Worm (Caenorhabditis elegans) whole organism, early embryonic: ENCODE measurements around the gene Y39B6A.7.

Experiments used
- F13C5.2 ChIP-seq: sonication (generic microtip); optimal IDR thresholded peaks from 2 replicates; lab custom pipeline; 2017; ENCODE audit warnings: mild to moderate bottlenecking, missing genetic modification characterization, inconsistent platforms, missing compliant biosample characterization
- aly-1 ChIP-seq: sonication (generic microtip); optimal IDR thresholded peaks from 2 replicates; lab custom pipeline; 2016; ENCODE audit warnings: missing genetic modification characterization, missing compliant biosample characterization
- ama-1 ChIP-seq: fragments of 150-350 bp; optimal IDR thresholded peaks from 2 replicates; lab custom pipeline; 2014
- ets-7 ChIP-seq: sonication (generic microtip); optimal IDR thresholded peaks from 2 replicates; lab custom pipeline; 2016; ENCODE audit warnings: missing genotype, missing genetic modification characterization, missing compliant biosample characterization
- flt-1 ChIP-seq: fragments of 200-800 bp; sonication (Bioruptor generic); IDR thresholded peaks from 2 replicates; pipeline ENCODE4 v1.3.6; 2022; ENCODE audit warnings: missing genetic modification characterization, missing compliant biosample characterization
- hmbx-1 ChIP-seq: sonication (generic microtip); optimal IDR thresholded peaks from 2 replicates; lab custom pipeline; 2016; ENCODE audit warnings: mild to moderate bottlenecking, missing genetic modification characterization, missing compliant biosample characterization
- hmg-4 ChIP-seq: fragments of 200-800 bp; sonication (Bioruptor generic); optimal IDR thresholded peaks from 2 replicates; lab custom pipeline; 2018; ENCODE audit warnings: mild to moderate bottlenecking, missing genetic modification characterization, missing compliant biosample characterization
- hnd-1 ChIP-seq: sonication (generic microtip); optimal IDR thresholded peaks from 2 replicates; lab custom pipeline; 2016; ENCODE audit warnings: missing genetic modification characterization, missing compliant biosample characterization
- pes-1 ChIP-seq: fragments of 200-800 bp; sonication (Bioruptor generic); IDR thresholded peaks from 2 replicates; pipeline ENCODE4 v1.3.6; 2022; ENCODE audit warnings: missing genetic modification reagents, missing genetic modification characterization, missing compliant biosample characterization
- sea-1 ChIP-seq: fragments of 200-800 bp; sonication (Bioruptor generic); conservative IDR thresholded peaks from 2 replicates; pipeline ENCODE4 v1.3.6; 2022; ENCODE audit warnings: missing genetic modification characterization, missing compliant biosample characterization
- tbx-11 ChIP-seq: fragments of 200-800 bp; sonication (Bioruptor generic); IDR thresholded peaks from 2 replicates; pipeline ENCODE4 v1.3.6; 2022; ENCODE audit warnings: missing genetic modification characterization, missing compliant biosample characterization
- tbx-37 ChIP-seq: fragments of 200-800 bp; sonication (Bioruptor generic); conservative IDR thresholded peaks from 2 replicates; pipeline ENCODE4 v1.3.6; 2022; ENCODE audit warnings: missing genetic modification reagents, missing genetic modification characterization, missing compliant biosample characterization
- tra-4 ChIP-seq: sonication (generic microtip); optimal IDR thresholded peaks from 2 replicates; lab custom pipeline; 2017; ENCODE audit warnings: missing genetic modification characterization, missing compliant biosample characterization

DNA sequence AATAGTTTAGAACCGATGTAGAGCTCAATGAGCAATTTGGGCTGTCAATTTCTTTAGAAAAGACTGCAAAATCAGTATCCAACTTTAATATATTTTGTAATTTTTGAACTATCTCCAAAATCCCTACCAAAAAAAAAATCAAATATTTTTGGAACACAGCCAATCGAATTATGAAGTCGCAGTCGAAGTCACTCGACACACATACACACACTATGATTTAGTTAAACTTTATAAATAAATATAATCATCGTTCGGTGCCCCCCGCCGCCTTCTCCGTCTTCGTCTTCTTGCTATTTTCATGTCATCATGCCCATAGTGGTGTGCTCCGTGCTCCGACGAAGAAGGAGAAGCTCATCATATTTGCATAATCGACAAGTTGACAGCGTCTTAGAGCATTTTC, 28.1 kb upstream of the Y39B6A.7 start:
- TF ChIP-seq ama-1 = no peak
- no peak for TF ChIP-seq pes-1 (GFP tag; lab: Robert Waterston, UW)
- TF ChIP-seq flt-1 = no peak
- TF ChIP-seq hnd-1 (tag; lab: Kevin White, UChicago) = no peak
- no peak for TF ChIP-seq ets-7
- TF ChIP-seq F13C5.2 (tag; lab: Kevin White, UChicago) = no peak
- no peak for TF ChIP-seq tbx-11 (GFP tag; lab: Robert Waterston, UW)
- no peak for TF ChIP-seq hmg-4 (GFP tag; lab: Kevin White, UChicago)
- no peak for TF ChIP-seq sea-1 (GFP tag; lab: Robert Waterston, UW)
- TF ChIP-seq tbx-37 (GFP tag; lab: Robert Waterston, UW) = no peak
- TF ChIP-seq tra-4 (tag; lab: Kevin White, UChicago) = no peak
- no peak for TF ChIP-seq aly-1 (tag; lab: Kevin White, UChicago)
- no peak for TF ChIP-seq hmbx-1 (tag; lab: Kevin White, UChicago)
